Fruit fly (Drosophila melanogaster) whole organism: ENCODE data around the gene SecCl.

Experiments used
- CG8478 ChIP-seq: fragments of >200 bp; optimal IDR thresholded peaks from 2 replicates; lab custom pipeline; 2018; ENCODE audit warnings: inconsistent platforms
- EcR ChIP-seq, 2 experiments: fragments of >200 bp; optimal IDR thresholded peaks; 2 replicates each; lab custom pipeline; 2017; ENCODE audit warnings: missing biosample characterization in 2 of 2, missing genetic modification characterization in 2 of 2, missing genetic modification reagents in 2 of 2
- pan ChIP-seq: fragments of >200 bp; optimal IDR thresholded peaks from 2 replicates; lab custom pipeline; 2017
- psq ChIP-seq: fragments of >200 bp; optimal IDR thresholded peaks from 2 replicates; lab custom pipeline; 2017
- usp ChIP-seq: fragments of >200 bp; optimal IDR thresholded peaks from 2 replicates; lab custom pipeline; 2017; ENCODE audit warnings: missing biosample characterization, missing genetic modification characterization, mixed read lengths

DNA sequence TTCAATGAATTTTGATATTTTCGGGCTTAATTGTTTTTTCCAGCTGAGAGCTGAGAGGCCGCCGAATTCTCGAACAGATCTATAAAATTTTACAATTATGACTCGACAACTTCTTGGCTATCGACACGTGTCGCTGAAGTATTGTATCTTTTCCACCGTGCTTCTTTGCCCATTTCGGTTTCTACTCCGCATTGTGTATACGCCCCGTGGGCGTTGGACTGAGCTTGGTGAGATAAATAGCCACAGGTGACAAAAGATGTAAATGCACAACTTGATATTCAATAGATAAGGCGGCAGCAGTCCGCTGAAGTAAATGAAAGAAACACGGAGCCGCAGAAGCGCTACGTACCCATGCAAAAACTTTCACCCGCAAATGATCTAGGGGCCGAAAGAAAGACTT, 23.3 kb downstream of the SecCl start:
- no peak for TF ChIP-seq pan (lab: Kevin White, UChicago)
- TF ChIP-seq psq (lab: Kevin White, UChicago): no peak
- no peak for TF ChIP-seq CG8478 (lab: Kevin White, UChicago)
- no peak for TF ChIP-seq usp (GFP tag; lab: Kevin White, UChicago)
- no peak for TF ChIP-seq EcR (GFP tag; optimal IDR thresholded peaks at IDR 0.05; lab: Kevin White, UChicago)
